Fruit fly (Drosophila melanogaster) whole organism, prepupa: ENCODE data around the gene elg1.

ENCODE experiments used
- CG10631 ChIP-seq: fragments of 200-800 bp; sonication (Bioruptor generic); optimal IDR thresholded peaks from 2 replicates; lab custom pipeline; 2016; ENCODE audit warnings: missing biosample characterization, missing genetic modification characterization
- CG11762 ChIP-seq: fragments of 200-800 bp; sonication (Bioruptor generic); optimal IDR thresholded peaks from 3 replicates; lab custom pipeline; 2016; ENCODE audit warnings: missing biosample characterization, missing genetic modification characterization; ENCODE audit not compliant: insufficient read depth
- CG15336 ChIP-seq: fragments of 200-800 bp; sonication (Bioruptor generic); IDR thresholded peaks from 2 replicates; pipeline ENCODE4 v1.3.6; 2022; ENCODE audit warnings: missing biosample characterization, missing genetic modification characterization
- CG1621 ChIP-seq: fragments of 200-800 bp; sonication (Bioruptor generic); optimal IDR thresholded peaks from 3 replicates; lab custom pipeline; 2018; ENCODE audit warnings: missing biosample characterization, mild to moderate bottlenecking, missing genetic modification characterization
- CG16779 ChIP-seq: fragments of 200-800 bp; sonication (Bioruptor generic); optimal IDR thresholded peaks from 3 replicates; lab custom pipeline; 2017; ENCODE audit warnings: missing biosample characterization, mild to moderate bottlenecking, missing genetic modification characterization
- CG31627 ChIP-seq: fragments of 200-800 bp; sonication (Bioruptor generic); optimal IDR thresholded peaks from 3 replicates; lab custom pipeline; 2016; ENCODE audit warnings: missing biosample characterization, missing genetic modification characterization
- CG32006 ChIP-seq: fragments of 200-800 bp; sonication (Bioruptor generic); optimal IDR thresholded peaks from 3 replicates; lab custom pipeline; 2017; ENCODE audit warnings: missing biosample characterization, mild to moderate bottlenecking, missing genetic modification characterization
- CG3919 ChIP-seq: fragments of 200-800 bp; sonication (Bioruptor generic); optimal IDR thresholded peaks from 3 replicates; lab custom pipeline; 2016; ENCODE audit warnings: missing biosample characterization, missing genetic modification characterization
- CG6163 ChIP-seq: fragments of 200-800 bp; sonication (Bioruptor generic); IDR thresholded peaks from 3 replicates; pipeline ENCODE4 v1.3.6; 2022; ENCODE audit warnings: missing biosample characterization, missing genetic modification characterization
- CG6276 ChIP-seq: fragments of 200-800 bp; sonication (Bioruptor generic); optimal IDR thresholded peaks from 2 replicates; lab custom pipeline; 2017; ENCODE audit warnings: missing biosample characterization, mild to moderate bottlenecking, missing genetic modification characterization
- CG6808 ChIP-seq: fragments of 200-800 bp; sonication (Bioruptor generic); optimal IDR thresholded peaks from 3 replicates; lab custom pipeline; 2017; ENCODE audit warnings: missing biosample characterization, missing genetic modification characterization, mild to moderate bottlenecking, moderate library complexity, missing genetic modification reagents
- CG6854 ChIP-seq: fragments of 200-800 bp; sonication (Bioruptor generic); optimal IDR thresholded peaks from 2 replicates; lab custom pipeline; 2017; ENCODE audit warnings: missing biosample characterization, mild to moderate bottlenecking, missing genetic modification characterization
- CG7368 ChIP-seq: fragments of 200-800 bp; sonication (Bioruptor generic); optimal IDR thresholded peaks from 3 replicates; lab custom pipeline; 2016; ENCODE audit warnings: missing biosample characterization, missing genetic modification characterization
- CG8119 ChIP-seq: fragments of 200-800 bp; sonication (Bioruptor generic); IDR thresholded peaks from 3 replicates; pipeline ENCODE4 v1.3.6; 2022; ENCODE audit warnings: missing biosample characterization, missing genetic modification characterization
- CG8319 ChIP-seq: fragments of 200-800 bp; sonication (Bioruptor generic); optimal IDR thresholded peaks from 3 replicates; lab custom pipeline; 2016; ENCODE audit warnings: missing biosample characterization, missing genetic modification characterization
- CG8632 ChIP-seq: fragments of 200-800 bp; sonication (Bioruptor generic); optimal IDR thresholded peaks from 3 replicates; lab custom pipeline; 2016; ENCODE audit warnings: missing biosample characterization, missing genetic modification characterization
- CG9139 ChIP-seq: fragments of 200-800 bp; sonication (Bioruptor generic); optimal IDR thresholded peaks from 3 replicates; lab custom pipeline; 2017; ENCODE audit warnings: missing biosample characterization, mild to moderate bottlenecking, missing genetic modification characterization
- Eip78C ChIP-seq: fragments of 200-800 bp; sonication (Bioruptor generic); peaks from one replicate; lab custom pipeline; 2016; ENCODE audit warnings: missing biosample characterization, missing genetic modification characterization
- Eip93F ChIP-seq: fragments of 200-800 bp; sonication (Bioruptor generic); optimal IDR thresholded peaks from 2 replicates; lab custom pipeline; 2016; ENCODE audit warnings: missing biosample characterization, mild to moderate bottlenecking, missing genetic modification characterization
- Ets21C ChIP-seq: fragments of 200-800 bp; sonication (Bioruptor generic); optimal IDR thresholded peaks from 3 replicates; lab custom pipeline; 2016; ENCODE audit warnings: missing biosample characterization, missing genetic modification characterization
- Ets96B ChIP-seq: fragments of 200-800 bp; optimal IDR thresholded peaks from 2 replicates; lab custom pipeline; 2019; ENCODE audit warnings: missing biosample characterization, mild to moderate bottlenecking, missing genetic modification characterization, moderate library complexity
- Hr38 ChIP-seq: sonication (Bioruptor generic); optimal IDR thresholded peaks from 2 replicates; lab custom pipeline; 2016; ENCODE audit warnings: missing biosample characterization, missing genetic modification characterization
- Hr39 ChIP-seq: fragments of 200-800 bp; sonication (Bioruptor generic); optimal IDR thresholded peaks from 2 replicates; lab custom pipeline; 2016; ENCODE audit warnings: missing biosample characterization, missing genetic modification characterization
- Hr4 ChIP-seq: fragments of 200-800 bp; sonication (Bioruptor generic); optimal IDR thresholded peaks from 3 replicates; lab custom pipeline; 2016; ENCODE audit warnings: missing biosample characterization, missing genetic modification characterization
- Lpt ChIP-seq: fragments of 200-800 bp; sonication (Bioruptor generic); optimal IDR thresholded peaks from 3 replicates; lab custom pipeline; 2016; ENCODE audit warnings: missing biosample characterization, missing genetic modification characterization
- OdsH ChIP-seq: fragments of 200-800 bp; sonication (Bioruptor generic); optimal IDR thresholded peaks from 3 replicates; lab custom pipeline; 2016; ENCODE audit warnings: missing biosample characterization, missing genetic modification characterization
- Smox ChIP-seq: fragments of 200-800 bp; sonication (Bioruptor generic); optimal IDR thresholded peaks from 3 replicates; lab custom pipeline; 2016; ENCODE audit warnings: missing biosample characterization, missing genetic modification characterization
- Sox14 ChIP-seq: fragments of 200-800 bp; sonication (Bioruptor generic); optimal IDR thresholded peaks from 3 replicates; lab custom pipeline; 2016; ENCODE audit warnings: missing biosample characterization, missing genetic modification characterization
- achi ChIP-seq: fragments of 200-800 bp; sonication (Bioruptor generic); optimal IDR thresholded peaks from 3 replicates; lab custom pipeline; 2016; ENCODE audit warnings: missing biosample characterization, missing genetic modification characterization
- acj6 ChIP-seq: fragments of 200-800 bp; sonication (Bioruptor generic); optimal IDR thresholded peaks from 3 replicates; lab custom pipeline; 2016; ENCODE audit warnings: missing biosample characterization, missing genetic modification characterization
- cyc ChIP-seq: fragments of 200-800 bp; sonication (Bioruptor generic); optimal IDR thresholded peaks from 3 replicates; lab custom pipeline; 2016; ENCODE audit warnings: missing biosample characterization, missing genetic modification characterization
- eg ChIP-seq: fragments of 200-800 bp; sonication (Bioruptor generic); IDR thresholded peaks from 3 replicates; pipeline ENCODE4 v1.3.6; 2022; ENCODE audit warnings: missing biosample characterization, missing genetic modification characterization
- fd59A ChIP-seq: fragments of 200-800 bp; sonication (Bioruptor generic); optimal IDR thresholded peaks from 2 replicates; lab custom pipeline; 2017; ENCODE audit warnings: missing biosample characterization, mild to moderate bottlenecking, missing genetic modification characterization, missing genetic modification reagents
- fd85E ChIP-seq: fragments of 200-800 bp; sonication (Bioruptor generic); optimal IDR thresholded peaks from 3 replicates; lab custom pipeline; 2016; ENCODE audit warnings: missing biosample characterization, missing genetic modification characterization
- lz ChIP-seq: fragments of 200-800 bp; sonication (Bioruptor generic); optimal IDR thresholded peaks from 3 replicates; lab custom pipeline; 2016; ENCODE audit warnings: missing biosample characterization, missing genetic modification characterization
- net ChIP-seq: fragments of 200-800 bp; sonication (Bioruptor generic); optimal IDR thresholded peaks from 3 replicates; lab custom pipeline; 2016; ENCODE audit warnings: missing biosample characterization, missing genetic modification characterization
- pdm3 ChIP-seq: fragments of 200-800 bp; sonication (Bioruptor generic); optimal IDR thresholded peaks from 3 replicates; lab custom pipeline; 2016; ENCODE audit warnings: missing biosample characterization, missing genetic modification characterization
- salr ChIP-seq, 2 experiments: fragments of 200-800 bp; sonication (Bioruptor generic); optimal IDR thresholded peaks; 3 replicates each; lab custom pipeline; 2016 to 2018; ENCODE audit warnings: missing biosample characterization in 2 of 2, missing genetic modification characterization in 2 of 2, mild to moderate bottlenecking in 1 of 2
- spab ChIP-seq: fragments of 200-800 bp; sonication (Bioruptor generic); optimal IDR thresholded peaks from 2 replicates; lab custom pipeline; 2017; ENCODE audit warnings: missing biosample characterization, mild to moderate bottlenecking, missing genetic modification characterization, missing genetic modification reagents
- ss ChIP-seq, 2 experiments: fragments of 200-800 bp; sonication (Bioruptor generic); optimal IDR thresholded peaks; 2 replicates in 1 of 2; 3 replicates in 1 of 2; lab custom pipeline; 2017 to 2018; ENCODE audit warnings: mild to moderate bottlenecking in 2 of 2, missing biosample characterization in 2 of 2, missing genetic modification characterization in 2 of 2, moderate library complexity in 1 of 2
- svp ChIP-seq: fragments of 200-800 bp; sonication (Bioruptor generic); peaks from one replicate; lab custom pipeline; 2016; ENCODE audit warnings: missing biosample characterization, missing genetic modification characterization
- topi ChIP-seq: fragments of 200-800 bp; sonication (Bioruptor generic); optimal IDR thresholded peaks from 3 replicates; lab custom pipeline; 2016; ENCODE audit warnings: missing biosample characterization, missing genetic modification characterization
- vri ChIP-seq: fragments of 200-800 bp; sonication (Bioruptor generic); optimal IDR thresholded peaks from 3 replicates; lab custom pipeline; 2016; ENCODE audit warnings: missing biosample characterization, mild to moderate bottlenecking, missing genetic modification characterization

Gene elg1

dm6 chr3L:16145931-16146538, 14.2 kb downstream of the elg1 start:
- TF ChIP-seq CG11762 (GFP tag; lab: Kevin White, UChicago) = no peak
- peak; percentile 54 for TF ChIP-seq Eip78C (GFP tag; lab: Kevin White, UChicago)

dm6 chr3L:16146539-16146934, 14.7 kb downstream of the elg1 start:
- TF ChIP-seq eg (GFP tag; lab: Robert Waterston, UW) (no peak), Hr4 (GFP tag; lab: Kevin White, UChicago) (peak; percentile 5), Eip78C (GFP tag; lab: Kevin White, UChicago) (peak; percentile 75)

dm6 chr3L:16147325-16147724, 15.5 kb downstream of the elg1 start:
- 0 out of 3 replicates have a peak, but pooled peaks have one; percentile 7 for TF ChIP-seq CG6163 (GFP tag; lab: Robert Waterston, UW)
- TF ChIP-seq acj6 (GFP tag; lab: Kevin White, UChicago) = no peak
- no peak for TF ChIP-seq achi (GFP tag; lab: Kevin White, UChicago)
- no peak for TF ChIP-seq Hr4 (GFP tag; lab: Kevin White, UChicago)
- no peak for TF ChIP-seq CG9139 (GFP tag; lab: Kevin White, UChicago)
- TF ChIP-seq vri (GFP tag; lab: Kevin White, UChicago) = peak; percentile 58
- TF ChIP-seq CG8319 (GFP tag; lab: Kevin White, UChicago) = no peak
- no peak for TF ChIP-seq CG8119
- TF ChIP-seq OdsH = no peak
- no peak for TF ChIP-seq Eip93F (GFP tag; lab: Kevin White, UChicago)
- TF ChIP-seq CG8632 (GFP tag; lab: Kevin White, UChicago) = no peak
- TF ChIP-seq lz (GFP tag; lab: Kevin White, UChicago) = no peak
- TF ChIP-seq salr (GFP tag; optimal IDR thresholded peaks at IDR 0.05; lab: Kevin White, UChicago) = no peak
- TF ChIP-seq Smox (GFP tag; lab: Kevin White, UChicago) = no peak
- TF ChIP-seq Hr39 (GFP tag; lab: Kevin White, UChicago) = no peak

dm6 chr3L:16147819-16148236, 16.0 kb downstream of the elg1 start:
- TF ChIP-seq fd59A (GFP tag; lab: Kevin White, UChicago) (peak; percentile 21), Ets96B (tag; lab: Kevin White, UChicago) (peak; percentile 40), CG10631 (GFP tag; lab: Kevin White, UChicago) (peak; percentile 60), Hr38 (GFP tag; lab: Kevin White, UChicago) (no peak), CG32006 (GFP tag; lab: Kevin White, UChicago) (peak; percentile 61), CG6163 (GFP tag; lab: Robert Waterston, UW) (no peak), CG9139 (GFP tag; lab: Kevin White, UChicago) (no peak), Ets21C (GFP tag; lab: Kevin White, UChicago) (peak; percentile 31), cyc (GFP tag; lab: Kevin White, UChicago) (peak; percentile 27), Hr4 (GFP tag; lab: Kevin White, UChicago) (peak; percentile 36), CG6276 (GFP tag; lab: Kevin White, UChicago) (peak; percentile 17), CG8319 (GFP tag; lab: Kevin White, UChicago) (peak; percentile 46), vri (GFP tag; lab: Kevin White, UChicago) (no peak), CG16779 (no peak), acj6 (GFP tag; lab: Kevin White, UChicago) (peak; percentile 48), eg (GFP tag; lab: Robert Waterston, UW) (no peak), Hr39 (GFP tag; lab: Kevin White, UChicago) (peak; percentile 21), CG1621 (tag; lab: Kevin White, UChicago) (no peak), CG3919 (GFP tag; lab: Kevin White, UChicago) (peak; percentile 49), CG6808 (GFP tag; lab: Kevin White, UChicago) (peak; percentile 46), CG31627 (GFP tag; lab: Kevin White, UChicago) (peak; percentile 39), spab (GFP tag; lab: Kevin White, UChicago) (peak; percentile 31), topi (GFP tag; lab: Kevin White, UChicago) (peak; percentile 44), ss (GFP tag; optimal IDR thresholded peaks at IDR 0.05; lab: Kevin White, UChicago) (peak in 1 of 2 experiments; percentile 24), Eip78C (GFP tag; lab: Kevin White, UChicago) (peak; percentile 87), CG6854 (GFP tag; lab: Kevin White, UChicago) (no peak), CG7368 (peak; percentile 20), CG15336 (peak; percentile 54), Sox14 (GFP tag; lab: Kevin White, UChicago) (peak; percentile 36), pdm3 (GFP tag; lab: Kevin White, UChicago) (peak; percentile 31), CG11762 (GFP tag; lab: Kevin White, UChicago) (peak; percentile 61), Eip93F (GFP tag; lab: Kevin White, UChicago) (peak; percentile 8), lz (GFP tag; lab: Kevin White, UChicago) (peak; percentile 50), net (peak; percentile 31), Lpt (GFP tag; lab: Kevin White, UChicago) (no peak), CG8119 (0 out of 3 replicates have a peak, but pooled peaks have one; percentile 10), svp (GFP tag; lab: Kevin White, UChicago) (no peak), fd85E (GFP tag; lab: Kevin White, UChicago) (no peak)
